Worm (Caenorhabditis elegans) whole organism, midembryonic: ENCODE results near the gene Y38E10A.28.
A peak's percentile ranks its signal among the peaks of the same experiment; 100 is the strongest.

Experiments
- T22C8.4 ChIP-seq: fragments of 200-800 bp; sonication (Bioruptor generic); IDR thresholded peaks from 2 replicates; pipeline ENCODE4 v1.3.6; 2022; ENCODE audit warnings: missing genetic modification characterization, missing compliant biosample characterization
- cog-1 ChIP-seq: sonication (generic microtip); optimal IDR thresholded peaks from 2 replicates; lab custom pipeline; 2016; ENCODE audit warnings: missing genetic modification characterization, missing compliant biosample characterization
- flt-1 ChIP-seq: fragments of 200-800 bp; sonication (Bioruptor generic); IDR thresholded peaks from 2 replicates; pipeline ENCODE4 v1.3.6; 2022; ENCODE audit warnings: missing genetic modification characterization, missing compliant biosample characterization
- klf-2 ChIP-seq: fragments of 200-800 bp; sonication (Bioruptor generic); conservative IDR thresholded peaks from 2 replicates; pipeline ENCODE4 v1.3.6; 2022; ENCODE audit warnings: missing genetic modification reagents, missing genetic modification characterization, missing compliant biosample characterization
- med-1 ChIP-seq: sonication (generic microtip); optimal IDR thresholded peaks from 2 replicates; lab custom pipeline; 2017; ENCODE audit warnings: missing genetic modification characterization, mild to moderate bottlenecking, missing compliant biosample characterization, antibody characterized with exemption, missing genetic modification reagents; ENCODE audit not compliant: insufficient read depth
- ref-1 ChIP-seq: fragments of 200-800 bp; sonication (Bioruptor generic); conservative IDR thresholded peaks from 2 replicates; pipeline ENCODE4 v1.3.6; 2022; ENCODE audit warnings: missing genetic modification reagents, missing genetic modification characterization, missing compliant biosample characterization
- tab-1 ChIP-seq: fragments of 200-800 bp; sonication (Bioruptor generic); IDR thresholded peaks from 2 replicates; pipeline ENCODE4 v1.3.6; 2022; ENCODE audit warnings: missing genetic modification characterization, missing compliant biosample characterization
- ztf-23 ChIP-seq: fragments of 200-800 bp; sonication (Bioruptor generic); IDR thresholded peaks from 2 replicates; pipeline ENCODE4 v1.3.6; 2022; ENCODE audit warnings: missing genetic modification reagents, missing genetic modification characterization, missing compliant biosample characterization
- ztf-29 ChIP-seq: fragments of 200-800 bp; sonication (Bioruptor generic); IDR thresholded peaks from 2 replicates; pipeline ENCODE4 v1.3.6; 2022; ENCODE audit warnings: missing genetic modification reagents, missing genetic modification characterization, missing compliant biosample characterization

The Y38E10A.28 gene

DNA sequence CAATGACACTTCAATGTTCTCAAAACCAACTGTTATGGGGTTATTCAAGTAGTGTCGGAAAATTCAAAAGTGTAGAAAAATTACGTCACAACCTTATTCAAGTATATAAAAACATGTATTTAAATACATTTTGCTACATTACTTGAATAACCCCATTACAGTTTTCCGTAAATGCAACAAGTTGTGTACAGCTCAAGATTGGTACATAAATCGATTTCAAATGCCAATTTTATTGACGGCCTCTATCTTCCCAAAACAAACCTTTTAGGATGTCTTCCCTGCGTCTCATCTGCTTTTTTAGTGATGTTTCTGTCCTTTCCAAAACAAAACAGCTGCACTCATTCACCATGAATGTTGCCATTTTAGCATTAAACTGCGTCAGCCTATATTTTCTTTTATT lies at the start of gene Y38E10A.28:
Y38E10A.28 (plus strand) TSS at position 301 of the 400 bp plus-strand sequence.
- TF ChIP-seq med-1 (GFP tag; lab: Kevin White, UChicago), result no peak
- no peak for TF ChIP-seq T22C8.4 (GFP tag; lab: Robert Waterston, UW)
- TF ChIP-seq cog-1 (tag; lab: Kevin White, UChicago), result no peak
- no peak for TF ChIP-seq klf-2 (GFP tag; lab: Robert Waterston, UW)
- no peak for TF ChIP-seq flt-1 (GFP tag; lab: Robert Waterston, UW)
- TF ChIP-seq tab-1 (GFP tag; lab: Robert Waterston, UW), result no peak
- no peak for TF ChIP-seq ztf-29 (GFP tag; lab: Robert Waterston, UW)
- TF ChIP-seq ztf-23 (GFP tag; lab: Robert Waterston, UW), result no peak
- TF ChIP-seq ref-1 (GFP tag; lab: Robert Waterston, UW), result no peak

DNA sequence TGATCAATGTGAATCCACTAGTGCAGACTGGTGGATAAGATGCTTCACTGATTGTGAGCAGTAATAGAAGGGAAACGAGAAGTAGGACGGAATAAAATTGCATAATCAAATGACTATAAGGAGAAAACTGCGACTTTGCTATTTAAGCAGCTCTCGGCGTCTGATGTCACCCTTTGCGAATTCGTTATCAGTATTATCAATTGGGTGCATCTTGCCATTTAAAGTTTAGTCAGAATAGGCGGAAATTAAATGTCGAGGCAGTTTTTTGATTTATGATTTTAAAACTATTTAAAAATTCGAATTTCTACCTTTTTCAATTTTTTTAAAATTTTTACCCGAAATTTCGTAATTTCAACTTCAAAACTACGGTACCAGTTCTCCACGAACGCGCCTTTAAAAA lies 48.5 kb upstream of the Y38E10A.28 start, which contains the start of gene clec-4:
clec-4 (minus strand) TSS at position 162 of the 400 bp plus-strand sequence.
- TF ChIP-seq T22C8.4 (GFP tag; lab: Robert Waterston, UW) (no peak), med-1 (GFP tag; lab: Kevin White, UChicago) (no peak), ztf-29 (GFP tag; lab: Robert Waterston, UW) (no peak), flt-1 (GFP tag; lab: Robert Waterston, UW) (no peak), ztf-23 (GFP tag; lab: Robert Waterston, UW) (no peak), ref-1 (GFP tag; lab: Robert Waterston, UW) (no peak), tab-1 (GFP tag; lab: Robert Waterston, UW) (no peak), cog-1 (tag; lab: Kevin White, UChicago) (no peak), klf-2 (GFP tag; lab: Robert Waterston, UW) (no peak)

DNA sequence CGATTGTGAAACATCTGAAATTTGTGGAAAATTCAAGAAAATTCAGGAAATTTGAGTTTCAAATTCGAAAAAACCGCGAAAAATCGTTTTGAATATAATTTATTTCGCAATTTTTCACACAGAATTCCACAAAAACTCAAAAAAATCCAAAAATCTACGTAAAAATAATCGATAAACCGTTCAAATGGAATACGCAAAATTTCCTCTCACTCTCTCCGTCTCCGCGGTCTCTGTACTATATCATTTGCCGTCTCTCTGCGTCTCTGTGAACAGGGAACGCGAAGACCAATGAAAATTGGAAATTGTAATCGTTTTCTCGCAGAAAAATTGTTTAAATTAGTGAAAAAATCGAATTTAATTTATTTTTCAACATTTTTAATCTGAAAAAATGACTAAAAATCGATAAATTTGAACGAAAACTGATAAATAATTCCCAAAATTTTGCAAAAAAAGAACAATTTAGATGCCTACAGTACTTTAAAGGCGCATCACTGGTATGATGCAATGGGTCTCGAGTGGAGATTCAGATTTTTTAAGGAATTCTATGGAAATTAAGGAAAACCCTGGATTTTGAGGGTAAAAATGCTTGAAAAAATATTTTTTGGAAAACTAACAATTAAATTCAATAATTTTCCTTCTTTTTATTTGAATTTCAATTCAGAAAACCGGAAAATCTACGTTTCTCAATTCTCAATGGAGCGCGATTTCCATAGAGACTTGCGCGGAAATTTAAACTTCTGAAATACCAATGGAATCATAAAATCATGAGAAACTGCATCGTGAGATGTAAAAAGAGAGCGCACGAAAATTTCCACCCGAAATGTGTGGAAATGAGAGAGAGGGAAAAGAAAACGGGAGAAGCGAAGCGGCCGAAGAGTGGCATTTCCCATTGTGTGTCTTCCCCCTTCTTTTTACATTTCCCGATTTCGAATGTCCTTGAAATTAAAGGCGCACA lies 25.5 kb upstream of the Y38E10A.28 start, which contains the start of the genes ceh-100 and lips-15:
ceh-100 (minus strand) TSS at position 14 of the 955 bp plus-strand sequence.
lips-15 (plus strand) TSS at position 720 of the 955 bp plus-strand sequence.
- TF ChIP-seq ztf-23 (GFP tag; lab: Robert Waterston, UW), result no peak
- TF ChIP-seq T22C8.4 (GFP tag; lab: Robert Waterston, UW), result peak; percentile 44; the same call in 1 of the 2 replicates

DNA sequence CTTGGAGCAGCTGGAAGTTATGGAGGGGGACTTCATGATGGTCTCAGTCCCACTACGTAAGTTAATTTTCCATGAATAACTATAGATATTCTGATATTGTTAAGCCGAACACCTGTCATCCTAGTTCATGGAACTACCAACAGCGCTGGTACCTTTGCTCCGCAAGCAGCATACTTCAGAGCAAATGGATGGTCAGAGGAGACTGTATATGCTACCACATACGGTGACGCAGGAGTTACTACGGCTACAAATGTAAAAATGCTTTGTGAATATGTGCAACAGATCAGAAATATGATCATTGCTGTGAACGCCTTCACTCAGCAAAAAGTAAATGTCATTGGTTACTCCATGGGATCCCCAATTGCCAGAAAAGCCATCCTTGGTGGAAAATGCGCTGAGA lies 23.4 kb upstream of the Y38E10A.28 start:
- TF ChIP-seq flt-1 (GFP tag; lab: Robert Waterston, UW) (no peak), klf-2 (GFP tag; lab: Robert Waterston, UW) (no peak), tab-1 (GFP tag; lab: Robert Waterston, UW) (no peak), med-1 (GFP tag; lab: Kevin White, UChicago) (no peak), T22C8.4 (GFP tag; lab: Robert Waterston, UW) (no peak), ztf-23 (GFP tag; lab: Robert Waterston, UW) (no peak), ztf-29 (GFP tag; lab: Robert Waterston, UW) (no peak), cog-1 (tag; lab: Kevin White, UChicago) (no peak), ref-1 (GFP tag; lab: Robert Waterston, UW) (no peak)

DNA sequence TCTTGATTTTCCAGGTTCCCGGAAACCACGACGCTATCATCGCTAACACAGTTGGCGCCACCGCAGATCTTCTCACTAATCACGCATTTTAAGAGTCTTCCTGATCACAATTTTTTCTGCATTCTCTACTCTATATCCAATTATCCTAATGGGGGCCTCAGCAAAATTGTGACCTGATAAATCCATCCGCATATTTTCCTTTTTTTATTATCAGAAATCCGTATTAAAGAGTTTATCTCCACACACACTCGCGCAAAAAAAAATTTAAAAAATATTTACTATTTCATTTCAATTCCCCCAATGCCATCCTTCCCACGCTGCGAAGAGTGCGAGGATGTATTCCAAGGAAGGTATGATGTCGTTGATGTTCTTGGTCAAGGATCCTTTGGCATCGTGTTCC lies 22.6 kb upstream of the Y38E10A.28 start, which contains the start of gene Y38E10A.8:
Y38E10A.8 (plus strand) TSS at position 301 of the 400 bp plus-strand sequence.
- TF ChIP-seq T22C8.4 (GFP tag; lab: Robert Waterston, UW) (no peak), ref-1 (GFP tag; lab: Robert Waterston, UW) (no peak), ztf-23 (GFP tag; lab: Robert Waterston, UW) (no peak), med-1 (GFP tag; lab: Kevin White, UChicago) (no peak)

DNA sequence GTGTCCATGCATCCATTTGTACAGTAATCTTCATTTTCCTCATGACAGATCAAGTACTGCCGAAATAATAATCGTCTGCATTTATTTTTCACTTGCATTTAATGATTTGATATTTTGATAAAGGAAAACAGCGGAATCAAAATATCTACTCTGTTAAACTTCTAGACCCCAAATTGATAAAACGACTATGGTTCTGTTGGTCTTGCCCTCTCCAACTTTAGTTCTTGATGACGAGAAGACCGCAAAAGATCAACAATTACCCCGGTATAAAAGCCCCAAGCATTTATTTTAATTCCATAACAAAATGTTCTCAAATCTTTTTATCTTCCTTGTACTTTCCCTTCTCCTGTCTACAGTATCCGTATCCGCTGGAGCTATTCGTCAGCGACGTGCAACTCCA lies 20.8 kb upstream of the Y38E10A.28 start, which contains the start of gene Y38E10A.9:
Y38E10A.9 (plus strand) TSS at position 301 of the 400 bp plus-strand sequence.
- TF ChIP-seq klf-2 (GFP tag; lab: Robert Waterston, UW), result no peak
- TF ChIP-seq T22C8.4 (GFP tag; lab: Robert Waterston, UW), result no peak

DNA sequence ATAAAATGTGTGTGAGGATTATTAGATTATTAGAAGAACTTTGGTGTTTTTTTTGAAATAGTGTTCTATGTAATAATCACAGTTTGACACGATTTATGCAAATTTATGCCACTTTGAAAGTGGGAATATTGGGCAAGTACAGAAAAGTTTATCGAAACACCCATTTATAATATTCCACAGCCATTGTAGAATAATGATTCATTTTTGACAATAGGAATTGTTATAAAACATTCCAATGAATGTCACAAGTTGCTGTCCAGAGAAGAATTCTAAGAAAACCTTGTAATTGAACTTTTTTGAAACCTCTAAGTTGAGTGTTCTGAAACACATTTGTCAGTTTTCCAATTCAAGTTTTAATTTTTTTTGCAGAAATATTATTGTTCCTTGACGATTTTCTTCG lies 17.3 kb upstream of the Y38E10A.28 start, which contains the start of gene nspe-4:
nspe-4 (plus strand) TSS at position 301 of the 400 bp plus-strand sequence.
- TF ChIP-seq klf-2 (GFP tag; lab: Robert Waterston, UW) (no peak), flt-1 (GFP tag; lab: Robert Waterston, UW) (no peak)

DNA sequence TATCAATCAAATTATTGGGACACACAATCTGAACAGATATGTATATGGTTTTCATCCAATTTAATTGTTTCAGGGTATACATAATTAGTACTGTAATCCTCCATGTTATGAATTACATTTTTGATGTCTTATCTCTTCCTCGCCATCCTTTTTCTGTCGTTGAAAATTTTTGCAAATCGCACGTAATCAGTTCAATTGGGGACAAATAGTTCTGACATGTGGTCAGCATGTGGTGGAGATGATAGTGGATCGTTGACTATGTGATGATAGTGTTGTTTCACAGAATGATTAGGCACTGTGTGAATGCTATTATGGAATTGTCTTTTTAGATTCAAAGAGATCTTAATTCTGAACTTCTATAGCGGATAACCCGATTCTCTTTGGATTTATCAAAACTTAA lies 14.1 kb upstream of the Y38E10A.28 start:
- TF ChIP-seq ztf-29 (GFP tag; lab: Robert Waterston, UW), result no peak
- TF ChIP-seq T22C8.4 (GFP tag; lab: Robert Waterston, UW), result no peak
- TF ChIP-seq tab-1 (GFP tag; lab: Robert Waterston, UW), result no peak
- TF ChIP-seq ztf-23 (GFP tag; lab: Robert Waterston, UW), result no peak
- TF ChIP-seq med-1 (GFP tag; lab: Kevin White, UChicago), result no peak
- no peak for TF ChIP-seq cog-1 (tag; lab: Kevin White, UChicago)
- no peak for TF ChIP-seq flt-1 (GFP tag; lab: Robert Waterston, UW)
- no peak for TF ChIP-seq klf-2 (GFP tag; lab: Robert Waterston, UW)
- TF ChIP-seq ref-1 (GFP tag; lab: Robert Waterston, UW), result no peak

DNA sequence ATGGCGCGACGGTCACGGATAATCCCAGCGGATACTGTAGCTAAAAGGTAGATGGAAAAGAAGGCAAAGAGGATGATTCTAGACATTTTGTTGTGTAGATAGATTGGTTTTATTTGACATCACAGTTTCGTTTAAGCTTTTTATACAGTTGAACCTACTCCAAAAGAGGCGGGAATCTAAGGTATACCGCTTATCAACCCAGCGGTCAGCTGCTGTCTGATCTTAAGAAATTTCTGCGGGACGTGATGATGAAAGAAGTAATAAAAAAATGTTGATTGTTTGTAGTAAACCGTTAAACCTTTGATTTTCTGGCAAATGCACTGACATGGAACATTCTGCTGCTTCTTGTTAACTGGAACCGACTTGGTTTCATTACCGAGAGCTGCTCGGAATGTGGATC lies 13.4 kb upstream of the Y38E10A.28 start, which contains the start of gene nspe-6:
nspe-6 (minus strand) TSS at position 101 of the 400 bp plus-strand sequence.
- TF ChIP-seq med-1 (GFP tag; lab: Kevin White, UChicago) (no peak), ztf-29 (GFP tag; lab: Robert Waterston, UW) (no peak), cog-1 (tag; lab: Kevin White, UChicago) (no peak)
